Worm (Caenorhabditis elegans): ENCODE measurements around the gene gex-3.

- TF ChIP-seq repo-1 (tag; optimal IDR thresholded peaks at IDR 0.05) (no peak), hrde-1 (tag; optimal IDR thresholded peaks at IDR 0.05; ENCODE audit: borderline replicate concordance) (no peak), snpc-1.3 (tag; optimal IDR thresholded peaks at IDR 0.05; ENCODE audit: insufficient read depth) (no peak), egl-18 (GFP tag; IDR thresholded peaks at IDR 0.05) (no peak), ceh-91 (GFP tag; IDR thresholded peaks at IDR 0.05) (no peak), snpc-4 (GFP tag; optimal IDR thresholded peaks at IDR 0.05) (no peak), snpc-4 (tag; optimal IDR thresholded peaks at IDR 0.05) (no peak)
Measured at ce11 chrIV:12408625-12409024, 4.4 kb downstream of the gex-3 start, which contains the start of gene dsb-1.

Measured in whole organism, young adult.